Fruit fly (Drosophila melanogaster) S2 (cell line): Measurements from ENCODE around the gene ppk31.

Experiments
- CG8478 ChIP-seq: fragments of >200 bp; optimal IDR thresholded peaks from 2 replicates; lab custom pipeline; 2018
- CTCF ChIP-seq, 2 experiments: fragments of >200 bp; optimal IDR thresholded peaks; 2 replicates each; lab custom pipeline; 2018

dm6 chr3R:27128723-27129122 lies 34.2 kb upstream of the ppk31 start:
- TF ChIP-seq CTCF (optimal IDR thresholded peaks at IDR 0.05; lab: Kevin White, UChicago) (no peak), CG8478 (lab: Kevin White, UChicago) (no peak)
